Fruit fly (Drosophila melanogaster): ENCODE results near the gene lcs.

The lcs gene

dm6 chrX:21366311-21366990 lies 30.7 kb downstream of the lcs start (continued):
- no peak for TF ChIP-seq CG14965 (GFP tag; optimal IDR thresholded peaks at IDR 0.05; ENCODE audit: borderline replicate concordance)
- TF ChIP-seq hb (GFP tag; IDR thresholded peaks at IDR 0.05; ENCODE audit: partially characterized antibody) = no peak
- peak; percentile 87 for TF ChIP-seq CG1602 (GFP tag; optimal IDR thresholded peaks at IDR 0.05)
- peak; percentile 78 for TF ChIP-seq CG2202 (tag; optimal IDR thresholded peaks at IDR 0.05)
- peak; percentile 9 to 27 for TF ChIP-seq Trl (optimal IDR thresholded peaks at IDR 0.05)
- peak; percentile 24 for TF ChIP-seq Trl (GFP tag; optimal IDR thresholded peaks at IDR 0.05)
- TF ChIP-seq p53 (GFP tag; optimal IDR thresholded peaks at IDR 0.05) = no peak
- TF ChIP-seq gce (GFP tag; IDR thresholded peaks at IDR 0.05) = peak; percentile 40; the same call in 1 of the 3 replicates
- TF ChIP-seq CG30020 (tag; optimal IDR thresholded peaks at IDR 0.05) = peak; percentile 73
- TF ChIP-seq vvl (GFP tag; IDR thresholded peaks at IDR 0.05) = peak; percentile 88
- TF ChIP-seq Dip2 (GFP tag; IDR thresholded peaks at IDR 0.05) = no peak
- TF ChIP-seq row (GFP tag; IDR thresholded peaks at IDR 0.05) = peak; percentile 97
- peak; percentile 20 to 94 for TF ChIP-seq Hr51 (GFP tag; optimal IDR thresholded peaks at IDR 0.05)
- peak; percentile 85 for TF ChIP-seq Xrp1 (GFP tag; IDR thresholded peaks at IDR 0.05)
- TF ChIP-seq GATAe (GFP tag; conservative IDR thresholded peaks at IDR 0.05) = peak; percentile 57; the same call in 1 of the 2 replicates
- TF ChIP-seq gcm2 (GFP tag; optimal IDR thresholded peaks at IDR 0.05) = peak; percentile 33
- TF ChIP-seq crol (GFP tag; IDR thresholded peaks at IDR 0.05) = peak; percentile 84
- TF ChIP-seq sim (GFP tag; IDR thresholded peaks at IDR 0.05) = peak; percentile 61; the same call in 1 of the 2 replicates
- peak; percentile 90 for TF ChIP-seq Abd-B (GFP tag; optimal IDR thresholded peaks at IDR 0.05)
- peak; percentile 93 for TF ChIP-seq CG12299 (tag; optimal IDR thresholded peaks at IDR 0.05)
- TF ChIP-seq CG10431 (GFP tag; optimal IDR thresholded peaks at IDR 0.05) = peak; percentile 78
- TF ChIP-seq Gug (GFP tag; IDR thresholded peaks at IDR 0.05) = peak; percentile 89
- no peak for TF ChIP-seq gfzf (GFP tag; optimal IDR thresholded peaks at IDR 0.05)
- TF ChIP-seq pzg (GFP tag; optimal IDR thresholded peaks at IDR 0.05) = no peak
- TF ChIP-seq CG14710 (tag; optimal IDR thresholded peaks at IDR 0.05) = peak; percentile 91
- TF ChIP-seq CG12391 (tag; optimal IDR thresholded peaks at IDR 0.05) = peak; percentile 93
- peak; percentile 10 for TF ChIP-seq BEAF-32 (GFP tag; optimal IDR thresholded peaks at IDR 0.05)
- no peak for TF ChIP-seq CG4282 (GFP tag; optimal IDR thresholded peaks at IDR 0.05)
- peak; percentile 63 for TF ChIP-seq CG8359 (GFP tag; optimal IDR thresholded peaks at IDR 0.05; ENCODE audit: borderline replicate concordance)
- TF ChIP-seq Adf1 (GFP tag; IDR thresholded peaks at IDR 0.05) = peak; percentile 70
- peak; percentile 70; the same call in 2 of the 3 replicates for TF ChIP-seq Optix (GFP tag; IDR thresholded peaks at IDR 0.05)
- TF ChIP-seq HLH3B (GFP tag; IDR thresholded peaks at IDR 0.05) = peak; percentile 87
- TF ChIP-seq pros (GFP tag; optimal IDR thresholded peaks at IDR 0.05) = peak; percentile 60
- TF ChIP-seq luna (GFP tag; optimal IDR thresholded peaks at IDR 0.05) = no peak
- TF ChIP-seq CG18011 (GFP tag; optimal IDR thresholded peaks at IDR 0.05) = peak; percentile 72
- TF ChIP-seq CG4617 (GFP tag; optimal IDR thresholded peaks at IDR 0.05; ENCODE audit: borderline replicate concordance) = peak; percentile 21
- TF ChIP-seq CG6813 (GFP tag; optimal IDR thresholded peaks at IDR 0.05) = peak; percentile 90
- no peak for TF ChIP-seq tll (GFP tag; optimal IDR thresholded peaks at IDR 0.05)
- TF ChIP-seq HLH4C (GFP tag; IDR thresholded peaks at IDR 0.05; ENCODE audit: partially characterized antibody) = no peak
- no peak for TF ChIP-seq Opbp (GFP tag; IDR thresholded peaks at IDR 0.05; ENCODE audit: partially characterized antibody)
- no peak for TF ChIP-seq mld (GFP tag; IDR thresholded peaks at IDR 0.05; ENCODE audit: partially characterized antibody)
- TF ChIP-seq pb (GFP tag; optimal IDR thresholded peaks at IDR 0.05) = no peak
- no peak for TF ChIP-seq CG12236 (GFP tag; optimal IDR thresholded peaks at IDR 0.05)
- peak; percentile 92 for TF ChIP-seq CG31441 (GFP tag; IDR thresholded peaks at IDR 0.05)
- TF ChIP-seq Rfx (GFP tag; IDR thresholded peaks at IDR 0.05) = peak; percentile 90
- TF ChIP-seq aop (GFP tag; IDR thresholded peaks at IDR 0.05) = no peak
- TF ChIP-seq CG31224 (GFP tag; IDR thresholded peaks at IDR 0.05) = peak; percentile 74
- peak; percentile 91 for TF ChIP-seq tap (tag; optimal IDR thresholded peaks at IDR 0.05)
- peak; percentile 42 for TF ChIP-seq ac (GFP tag; optimal IDR thresholded peaks at IDR 0.05)
